Worm (Caenorhabditis elegans) whole organism, mixed stage, embryonic: ENCODE data around the gene pcdr-1.

Experiments
- ceh-43 ChIP-seq: fragments of 200-800 bp; sonication (Bioruptor generic); optimal IDR thresholded peaks from 2 replicates; lab custom pipeline; 2018; ENCODE audit warnings: mild to moderate bottlenecking, missing genetic modification characterization, moderate library complexity, missing compliant biosample characterization
- pha-4 ChIP-seq: fragments of 150-350 bp; optimal IDR thresholded peaks from 2 replicates; lab custom pipeline; 2018; ENCODE audit warnings: missing biosample characterization, missing genetic modification reagents, missing genetic modification characterization
- snpc-4 ChIP-seq: fragments of 150-350 bp; optimal IDR thresholded peaks from 2 replicates; lab custom pipeline; 2014; ENCODE audit warnings: missing biosample characterization, missing genetic modification characterization
- ztf-11 ChIP-seq: fragments of 150-350 bp; optimal IDR thresholded peaks from 2 replicates; lab custom pipeline; 2014; ENCODE audit warnings: missing biosample characterization, missing genetic modification characterization

- no peak for TF ChIP-seq pha-4 (tag; lab: Kevin White, UChicago)
- TF ChIP-seq ceh-43 (GFP tag; lab: Kevin White, UChicago): no peak
- no peak for TF ChIP-seq ztf-11
- TF ChIP-seq snpc-4: no peak
Measured at ce11 chrX:15630340-15630739, 36.2 kb upstream of the pcdr-1 start, which contains the start of gene K09E9.4.
